Worm (Caenorhabditis elegans): ENCODE results near the gene col-160.

DNA sequence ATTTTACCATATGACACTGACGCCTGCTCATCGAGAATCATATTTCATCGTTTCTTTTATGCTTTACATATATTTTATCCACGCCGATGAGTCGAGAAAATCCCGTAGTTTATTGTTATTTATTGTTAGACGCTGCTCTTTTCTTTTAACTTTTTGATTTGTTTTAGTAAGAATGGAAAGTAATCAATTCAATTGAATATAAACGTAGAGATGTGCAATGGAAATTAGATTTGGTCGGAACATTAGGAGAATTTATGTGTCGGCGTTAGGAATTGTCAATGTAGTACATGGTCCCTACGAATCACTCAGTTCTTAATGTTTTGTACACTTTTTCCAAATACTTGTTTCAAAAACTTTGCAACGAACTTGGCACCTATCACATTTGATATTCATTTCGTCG, 36.7 kb downstream of the col-160 start:
- TF ChIP-seq zag-1 (tag; optimal IDR thresholded peaks at IDR 0.05), result no peak
- TF ChIP-seq ztf-11 (tag; optimal IDR thresholded peaks at IDR 0.05), result no peak
- TF ChIP-seq egl-27 (tag; optimal IDR thresholded peaks at IDR 0.05), result no peak
- no peak for TF ChIP-seq lin-1 (GFP tag; IDR thresholded peaks at IDR 0.05)
- no peak for TF ChIP-seq T20F7.1 (GFP tag; optimal IDR thresholded peaks at IDR 0.05)
- no peak for TF ChIP-seq pqm-1 (tag; optimal IDR thresholded peaks at IDR 0.05)
- no peak for TF ChIP-seq ama-1 (optimal IDR thresholded peaks at IDR 0.05)
- no peak for TF ChIP-seq pha-4 (GFP tag; IDR thresholded peaks at IDR 0.05)
- no peak for TF ChIP-seq pha-4 (tag; optimal IDR thresholded peaks at IDR 0.05)
- TF ChIP-seq unc-39 (tag; optimal IDR thresholded peaks at IDR 0.05), result no peak
- no peak for TF ChIP-seq nhr-11 (tag; optimal IDR thresholded peaks at IDR 0.05)
- TF ChIP-seq ceh-28 (tag; optimal IDR thresholded peaks at IDR 0.05), result no peak
